Fruit fly (Drosophila melanogaster) whole organism, prepupa: ENCODE measurements around the gene CG5326.
A peak's percentile ranks its signal among the peaks of the same experiment; 100 is the strongest.

Source experiments
- Blimp-1 ChIP-seq: fragments of 200-800 bp; sonication (Bioruptor generic); optimal IDR thresholded peaks from 3 replicates; lab custom pipeline; 2017; ENCODE audit warnings: missing biosample characterization, missing genetic modification characterization, mild to moderate bottlenecking, moderate library complexity, missing genetic modification reagents
- CG10631 ChIP-seq: fragments of 200-800 bp; sonication (Bioruptor generic); optimal IDR thresholded peaks from 2 replicates; lab custom pipeline; 2016; ENCODE audit warnings: missing biosample characterization, missing genetic modification characterization
- CG11294 ChIP-seq: fragments of 200-800 bp; sonication (Bioruptor generic); IDR thresholded peaks from 2 replicates; pipeline ENCODE4 v1.3.6; 2022; ENCODE audit warnings: missing biosample characterization, missing genetic modification characterization
- CG11762 ChIP-seq: fragments of 200-800 bp; sonication (Bioruptor generic); optimal IDR thresholded peaks from 3 replicates; lab custom pipeline; 2016; ENCODE audit warnings: missing biosample characterization, missing genetic modification characterization; ENCODE audit not compliant: insufficient read depth
- CG1621 ChIP-seq: fragments of 200-800 bp; sonication (Bioruptor generic); optimal IDR thresholded peaks from 3 replicates; lab custom pipeline; 2018; ENCODE audit warnings: missing biosample characterization, mild to moderate bottlenecking, missing genetic modification characterization
- CG3032 ChIP-seq: fragments of 200-800 bp; optimal IDR thresholded peaks from 2 replicates; lab custom pipeline; 2019; ENCODE audit warnings: missing biosample characterization, mild to moderate bottlenecking, missing genetic modification characterization, moderate library complexity
- CG34406 ChIP-seq: fragments of 200-800 bp; sonication (Bioruptor generic); optimal IDR thresholded peaks from 3 replicates; lab custom pipeline; 2016; ENCODE audit warnings: missing biosample characterization, missing genetic modification characterization
- CG3919 ChIP-seq: fragments of 200-800 bp; sonication (Bioruptor generic); optimal IDR thresholded peaks from 3 replicates; lab custom pipeline; 2016; ENCODE audit warnings: missing biosample characterization, missing genetic modification characterization
- CG4318 ChIP-seq: fragments of 200-800 bp; sonication (Bioruptor generic); optimal IDR thresholded peaks from 3 replicates; lab custom pipeline; 2017; ENCODE audit warnings: missing biosample characterization, mild to moderate bottlenecking, missing genetic modification characterization
- CG6163 ChIP-seq: fragments of 200-800 bp; sonication (Bioruptor generic); IDR thresholded peaks from 3 replicates; pipeline ENCODE4 v1.3.6; 2022; ENCODE audit warnings: missing biosample characterization, missing genetic modification characterization
- CG6854 ChIP-seq: fragments of 200-800 bp; sonication (Bioruptor generic); optimal IDR thresholded peaks from 2 replicates; lab custom pipeline; 2017; ENCODE audit warnings: missing biosample characterization, mild to moderate bottlenecking, missing genetic modification characterization
- CG8119 ChIP-seq: fragments of 200-800 bp; sonication (Bioruptor generic); IDR thresholded peaks from 3 replicates; pipeline ENCODE4 v1.3.6; 2022; ENCODE audit warnings: missing biosample characterization, missing genetic modification characterization
- CG8319 ChIP-seq: fragments of 200-800 bp; sonication (Bioruptor generic); optimal IDR thresholded peaks from 3 replicates; lab custom pipeline; 2016; ENCODE audit warnings: missing biosample characterization, missing genetic modification characterization
- CG9139 ChIP-seq: fragments of 200-800 bp; sonication (Bioruptor generic); optimal IDR thresholded peaks from 3 replicates; lab custom pipeline; 2017; ENCODE audit warnings: missing biosample characterization, mild to moderate bottlenecking, missing genetic modification characterization
- Eip75B ChIP-seq: fragments of 200-800 bp; sonication (Bioruptor generic); optimal IDR thresholded peaks from 3 replicates; lab custom pipeline; 2016; ENCODE audit warnings: missing biosample characterization, missing genetic modification characterization
- Eip93F ChIP-seq: fragments of 200-800 bp; sonication (Bioruptor generic); optimal IDR thresholded peaks from 2 replicates; lab custom pipeline; 2016; ENCODE audit warnings: missing biosample characterization, mild to moderate bottlenecking, missing genetic modification characterization
- Ets21C ChIP-seq: fragments of 200-800 bp; sonication (Bioruptor generic); optimal IDR thresholded peaks from 3 replicates; lab custom pipeline; 2016; ENCODE audit warnings: missing biosample characterization, missing genetic modification characterization
- Gug ChIP-seq: fragments of 200-800 bp; sonication (Bioruptor generic); IDR thresholded peaks from 2 replicates; pipeline ENCODE4 v1.3.6; 2022; ENCODE audit warnings: missing biosample characterization, missing genetic modification characterization
- Hr38 ChIP-seq: sonication (Bioruptor generic); optimal IDR thresholded peaks from 2 replicates; lab custom pipeline; 2016; ENCODE audit warnings: missing biosample characterization, missing genetic modification characterization
- Hr39 ChIP-seq: fragments of 200-800 bp; sonication (Bioruptor generic); optimal IDR thresholded peaks from 2 replicates; lab custom pipeline; 2016; ENCODE audit warnings: missing biosample characterization, missing genetic modification characterization
- Hr4 ChIP-seq: fragments of 200-800 bp; sonication (Bioruptor generic); optimal IDR thresholded peaks from 3 replicates; lab custom pipeline; 2016; ENCODE audit warnings: missing biosample characterization, missing genetic modification characterization
- Lpt ChIP-seq: fragments of 200-800 bp; sonication (Bioruptor generic); optimal IDR thresholded peaks from 3 replicates; lab custom pipeline; 2016; ENCODE audit warnings: missing biosample characterization, missing genetic modification characterization
- OdsH ChIP-seq: fragments of 200-800 bp; sonication (Bioruptor generic); optimal IDR thresholded peaks from 3 replicates; lab custom pipeline; 2016; ENCODE audit warnings: missing biosample characterization, missing genetic modification characterization
- Smox ChIP-seq: fragments of 200-800 bp; sonication (Bioruptor generic); optimal IDR thresholded peaks from 3 replicates; lab custom pipeline; 2016; ENCODE audit warnings: missing biosample characterization, missing genetic modification characterization
- Sox14 ChIP-seq: fragments of 200-800 bp; sonication (Bioruptor generic); optimal IDR thresholded peaks from 3 replicates; lab custom pipeline; 2016; ENCODE audit warnings: missing biosample characterization, missing genetic modification characterization
- Sox15 ChIP-seq: fragments of 200-800 bp; sonication (Bioruptor generic); optimal IDR thresholded peaks from 3 replicates; lab custom pipeline; 2016; ENCODE audit warnings: missing biosample characterization, missing genetic modification characterization
- achi ChIP-seq: fragments of 200-800 bp; sonication (Bioruptor generic); optimal IDR thresholded peaks from 3 replicates; lab custom pipeline; 2016; ENCODE audit warnings: missing biosample characterization, missing genetic modification characterization
- cyc ChIP-seq: fragments of 200-800 bp; sonication (Bioruptor generic); optimal IDR thresholded peaks from 3 replicates; lab custom pipeline; 2016; ENCODE audit warnings: missing biosample characterization, missing genetic modification characterization
- dac ChIP-seq: fragments of 200-800 bp; sonication (Bioruptor generic); optimal IDR thresholded peaks from 2 replicates; lab custom pipeline; 2017; ENCODE audit warnings: missing biosample characterization, mild to moderate bottlenecking, missing genetic modification characterization
- fd59A ChIP-seq: fragments of 200-800 bp; sonication (Bioruptor generic); optimal IDR thresholded peaks from 2 replicates; lab custom pipeline; 2017; ENCODE audit warnings: missing biosample characterization, mild to moderate bottlenecking, missing genetic modification characterization, missing genetic modification reagents
- fkh ChIP-seq: fragments of 200-800 bp; sonication (Bioruptor generic); optimal IDR thresholded peaks from 3 replicates; lab custom pipeline; 2017; ENCODE audit warnings: missing biosample characterization, mild to moderate bottlenecking, missing genetic modification characterization, moderate library complexity
- pdm3 ChIP-seq: fragments of 200-800 bp; sonication (Bioruptor generic); optimal IDR thresholded peaks from 3 replicates; lab custom pipeline; 2016; ENCODE audit warnings: missing biosample characterization, missing genetic modification characterization
- salr ChIP-seq, 2 experiments: fragments of 200-800 bp; sonication (Bioruptor generic); optimal IDR thresholded peaks; 3 replicates each; lab custom pipeline; 2016 to 2018; ENCODE audit warnings: missing biosample characterization in 2 of 2, missing genetic modification characterization in 2 of 2, mild to moderate bottlenecking in 1 of 2
- svp ChIP-seq: fragments of 200-800 bp; sonication (Bioruptor generic); peaks from one replicate; lab custom pipeline; 2016; ENCODE audit warnings: missing biosample characterization, missing genetic modification characterization
- vri ChIP-seq: fragments of 200-800 bp; sonication (Bioruptor generic); optimal IDR thresholded peaks from 3 replicates; lab custom pipeline; 2016; ENCODE audit warnings: missing biosample characterization, mild to moderate bottlenecking, missing genetic modification characterization

CG5326 gene

DNA sequence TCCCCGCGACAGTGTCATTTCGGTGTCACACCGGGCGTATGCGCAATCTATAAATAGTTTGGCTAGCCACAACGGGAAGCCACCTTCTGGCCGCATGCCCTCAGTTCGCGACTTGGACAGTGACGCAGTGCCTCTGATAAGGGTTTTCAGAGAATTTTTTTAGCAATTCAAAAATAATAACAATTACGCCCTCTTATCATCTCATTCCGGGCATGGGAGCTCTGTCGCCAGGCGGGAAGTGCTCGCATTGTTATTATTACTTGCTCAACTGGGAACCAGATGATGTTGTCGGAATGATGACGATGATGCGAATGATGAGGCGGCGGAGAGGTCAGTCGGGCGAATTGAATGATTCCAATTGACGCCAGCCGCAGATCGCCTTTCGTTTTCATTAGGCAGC, 16.9 kb downstream of the CG5326 start:
- TF ChIP-seq Lpt (GFP tag; lab: Kevin White, UChicago) (no peak), vri (peak; percentile 0), svp (GFP tag; lab: Kevin White, UChicago) (peak; percentile 97), Eip93F (GFP tag; lab: Kevin White, UChicago) (peak; percentile 10), Blimp-1 (GFP tag; lab: Kevin White, UChicago) (peak; percentile 20)
- TF ChIP-seq, all 60 proteins: peak for 4

dm6 chr3R:22522042-22522441, 17.7 kb downstream of the CG5326 start:
- TF ChIP-seq Sox14 (GFP tag; lab: Kevin White, UChicago) (no peak), cyc (GFP tag; lab: Kevin White, UChicago) (no peak), Sox15 (GFP tag; lab: Kevin White, UChicago) (no peak), Hr4 (GFP tag; lab: Kevin White, UChicago) (no peak), pdm3 (GFP tag; lab: Kevin White, UChicago) (no peak), CG9139 (no peak), CG1621 (tag; lab: Kevin White, UChicago) (no peak), achi (no peak), OdsH (GFP tag; lab: Kevin White, UChicago) (no peak), Gug (GFP tag; lab: Robert Waterston, UW) (no peak), vri (no peak), Smox (no peak), svp (GFP tag; lab: Kevin White, UChicago) (no peak), CG3032 (tag; lab: Kevin White, UChicago) (no peak), fkh (no peak)
- TF ChIP-seq, all 60 proteins: peak for 0

DNA sequence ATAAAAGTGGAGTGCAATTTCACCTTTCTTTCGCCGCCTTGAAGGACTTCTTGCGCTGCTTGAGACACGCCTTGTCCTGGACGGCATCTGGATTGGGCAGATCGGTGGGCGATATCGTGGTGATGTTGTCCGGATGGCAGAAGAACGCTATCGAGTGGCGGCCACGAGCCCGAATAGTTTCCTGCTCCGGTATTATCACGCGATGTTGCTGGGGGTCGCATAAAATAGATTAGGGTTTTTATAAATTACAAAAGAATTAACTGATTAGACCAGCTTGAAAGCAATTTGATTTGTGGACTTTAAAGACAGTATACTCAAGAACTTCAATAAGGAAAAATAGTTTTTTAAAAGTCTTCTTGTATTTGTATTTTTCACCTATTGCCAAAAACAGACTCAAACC, 19.2 kb downstream of the CG5326 start:
- no peak for TF ChIP-seq fd59A (GFP tag; lab: Kevin White, UChicago)
- TF ChIP-seq CG6163 (GFP tag; lab: Robert Waterston, UW): no peak
- TF ChIP-seq CG34406: no peak
- TF ChIP-seq cyc (GFP tag; lab: Kevin White, UChicago): no peak
- TF ChIP-seq Hr39 (GFP tag; lab: Kevin White, UChicago): no peak
- no peak for TF ChIP-seq Hr38
- TF ChIP-seq Sox14 (GFP tag; lab: Kevin White, UChicago): no peak
- no peak for TF ChIP-seq Lpt (GFP tag; lab: Kevin White, UChicago)
- no peak for TF ChIP-seq CG6854 (GFP tag; lab: Kevin White, UChicago)
- no peak for TF ChIP-seq CG8119 (GFP tag; lab: Robert Waterston, UW)
- no peak for TF ChIP-seq salr (GFP tag; optimal IDR thresholded peaks at IDR 0.05; lab: Kevin White, UChicago)
- no peak for TF ChIP-seq CG11294 (GFP tag; lab: Robert Waterston, UW)
- no peak for TF ChIP-seq Eip93F (GFP tag; lab: Kevin White, UChicago)
- TF ChIP-seq Sox15 (GFP tag; lab: Kevin White, UChicago): no peak

dm6 chr3R:22518760-22519159, 21.0 kb downstream of the CG5326 start:
- no peak for TF ChIP-seq CG4318
- TF ChIP-seq CG3919 (GFP tag; lab: Kevin White, UChicago): no peak
- TF ChIP-seq CG8319 (GFP tag; lab: Kevin White, UChicago): no peak
- no peak for TF ChIP-seq Hr4 (GFP tag; lab: Kevin White, UChicago)
- no peak for TF ChIP-seq Ets21C (GFP tag; lab: Kevin White, UChicago)
- no peak for TF ChIP-seq CG34406
- TF ChIP-seq CG9139: no peak
- no peak for TF ChIP-seq CG10631 (GFP tag; lab: Kevin White, UChicago)
- no peak for TF ChIP-seq dac (GFP tag; lab: Kevin White, UChicago)
- TF ChIP-seq CG11762 (GFP tag; lab: Kevin White, UChicago): no peak
- TF ChIP-seq achi: no peak
- TF ChIP-seq Eip75B (GFP tag; lab: Kevin White, UChicago): no peak
- no peak for TF ChIP-seq CG6163 (GFP tag; lab: Robert Waterston, UW)
